Worm (Caenorhabditis elegans) whole organism, L4 larva: ENCODE measurements around the gene ZK669.3.

Experiments
- Y105C5A.15 ChIP-seq: fragments of 200-800 bp; sonication (Bioruptor generic); IDR thresholded peaks from 2 replicates; pipeline ENCODE4 v1.3.6; 2022; ENCODE audit warnings: missing genetic modification characterization, missing compliant biosample characterization
- daf-19 ChIP-seq: fragments of 200-800 bp; sonication (Bioruptor generic); conservative IDR thresholded peaks from 2 replicates; pipeline ENCODE4 v1.3.6; 2022; ENCODE audit warnings: missing genetic modification characterization, missing compliant biosample characterization
- dmd-6 ChIP-seq: fragments of 200-800 bp; sonication (Bioruptor generic); IDR thresholded peaks from 2 replicates; pipeline ENCODE4 v1.3.6; 2022; ENCODE audit warnings: missing genetic modification reagents, missing genetic modification characterization, missing compliant biosample characterization
- dve-1 ChIP-seq: sonication (generic microtip); optimal IDR thresholded peaks from 2 replicates; lab custom pipeline; 2017; ENCODE audit warnings: antibody characterized with exemption, mild to moderate bottlenecking, missing genetic modification characterization, missing compliant biosample characterization; ENCODE audit not compliant: insufficient read depth
- egl-27 ChIP-seq: sonication (generic microtip); optimal IDR thresholded peaks from 3 replicates; lab custom pipeline; 2017; ENCODE audit warnings: missing biosample characterization, missing genetic modification reagents, missing genetic modification characterization
- lin-13 ChIP-seq: fragments of 150-350 bp; optimal IDR thresholded peaks from 2 replicates; lab custom pipeline; 2014; ENCODE audit warnings: missing biosample characterization, missing genetic modification reagents, missing genetic modification characterization
- lin-15B ChIP-seq: fragments of 150-350 bp; sonication (generic microtip); optimal IDR thresholded peaks from 3 replicates; lab custom pipeline; 2014; ENCODE audit warnings: missing biosample characterization, missing genetic modification characterization
- lin-39 ChIP-seq: fragments of 150-350 bp; optimal IDR thresholded peaks from 2 replicates; lab custom pipeline; 2014; ENCODE audit warnings: missing biosample characterization, missing genetic modification reagents, missing genetic modification characterization
- mdl-1 ChIP-seq, 2 experiments: fragments of 150-350 bp in 1 of 2; sonication (generic microtip) in 1 of 2; optimal IDR thresholded peaks; 2 replicates each; lab custom pipeline; 2014 to 2017; ENCODE audit warnings: missing biosample characterization in 2 of 2, missing genetic modification characterization in 2 of 2
- nhr-77 ChIP-seq: fragments of 150-350 bp; optimal IDR thresholded peaks from 2 replicates; lab custom pipeline; 2014; ENCODE audit warnings: missing biosample characterization, missing genetic modification characterization
- pqm-1 ChIP-seq: sonication (generic microtip); optimal IDR thresholded peaks from 2 replicates; lab custom pipeline; 2017; ENCODE audit warnings: missing biosample characterization, missing genetic modification characterization
- unc-39 ChIP-seq: sonication (generic microtip); optimal IDR thresholded peaks from 2 replicates; lab custom pipeline; 2017; ENCODE audit warnings: missing biosample characterization, missing genetic modification characterization
- zip-2 ChIP-seq: fragments of 150-350 bp; optimal IDR thresholded peaks from 2 replicates; lab custom pipeline; 2014; ENCODE audit warnings: missing biosample characterization, missing genetic modification characterization
- ztf-11 ChIP-seq: fragments of 150-350 bp; optimal IDR thresholded peaks from 2 replicates; lab custom pipeline; 2014; ENCODE audit warnings: missing biosample characterization, missing genetic modification characterization

- TF ChIP-seq lin-13 (no peak), daf-19 (GFP tag; lab: Robert Waterston, UW) (no peak), lin-15B (tag; lab: Kevin White, UChicago) (no peak), nhr-77 (tag; lab: Kevin White, UChicago) (no peak), egl-27 (tag; lab: Kevin White, UChicago) (no peak), lin-39 (tag; lab: Kevin White, UChicago) (no peak), zip-2 (tag; lab: Kevin White, UChicago) (no peak), dve-1 (no peak), dmd-6 (GFP tag; lab: Robert Waterston, UW) (no peak), ztf-11 (no peak), mdl-1 (tag; optimal IDR thresholded peaks at IDR 0.05; lab: Kevin White, UChicago) (no peak), pqm-1 (tag; lab: Kevin White, UChicago) (no peak), Y105C5A.15 (GFP tag; lab: Robert Waterston, UW) (no peak), unc-39 (tag; lab: Kevin White, UChicago) (no peak)
Measured at ce11 chrII:7892761-7893272, 48.1 kb upstream of the ZK669.3 start, which contains the start of gene ptc-1.
